Fruit fly (Drosophila melanogaster): Measurements from ENCODE around the gene tral.

dm6 chr3L:12551671-12552070, 36.8 kb downstream of the tral start:
- peak; percentile 84 for TF ChIP-seq fd96Ca (GFP tag; IDR thresholded peaks at IDR 0.05)
- peak; percentile 75 for TF ChIP-seq CG34367 (tag; optimal IDR thresholded peaks at IDR 0.05)
- no peak for TF ChIP-seq EcR (GFP tag; optimal IDR thresholded peaks at IDR 0.05)
- TF ChIP-seq CG14655 (GFP tag; optimal IDR thresholded peaks at IDR 0.05), result peak; percentile 75
- TF ChIP-seq CG10348 (GFP tag; IDR thresholded peaks at IDR 0.05), result no peak
- peak; percentile 78 for TF ChIP-seq Pif1A (GFP tag; optimal IDR thresholded peaks at IDR 0.05)
- TF ChIP-seq CG4496 (GFP tag; IDR thresholded peaks at IDR 0.05), result peak; percentile 76
- peak; percentile 72 for TF ChIP-seq Snoo (tag; optimal IDR thresholded peaks at IDR 0.05)
- 0 out of 2 replicates have a peak, but pooled peaks have one; percentile 36 for TF ChIP-seq rn (GFP tag; IDR thresholded peaks at IDR 0.05)
- TF ChIP-seq CG17806 (tag; optimal IDR thresholded peaks at IDR 0.05), result peak; percentile 75
- TF ChIP-seq CG12605 (GFP tag; IDR thresholded peaks at IDR 0.05), result peak; percentile 64
- peak; percentile 78 for TF ChIP-seq CG8159 (tag; optimal IDR thresholded peaks at IDR 0.05)
- TF ChIP-seq CG13204 (GFP tag; optimal IDR thresholded peaks at IDR 0.05), result peak; percentile 46
